Worm (Caenorhabditis elegans): ENCODE data around the gene vap-1.
A peak's percentile ranks its signal among the peaks of the same experiment; 100 is the strongest.

vap-1 gene

DNA sequence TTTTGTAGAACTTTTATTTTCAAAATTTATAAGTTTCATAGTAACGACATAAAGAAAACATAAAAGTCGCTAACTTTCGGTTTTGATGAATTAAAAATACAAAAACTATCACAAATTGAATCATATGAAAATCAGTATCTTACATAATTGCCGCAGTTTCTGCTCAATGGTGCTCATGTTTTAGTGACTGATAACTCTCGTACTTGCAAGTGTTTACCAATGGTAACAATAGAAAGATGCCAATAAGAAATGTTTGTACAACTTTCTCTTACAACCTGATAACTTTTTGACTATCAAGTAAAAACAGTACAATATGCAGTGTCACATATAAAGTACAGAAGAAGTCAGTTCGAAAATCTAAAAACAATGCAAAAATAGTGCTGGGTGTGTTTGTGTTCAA is 10.2 kb downstream of the vap-1 start:
- TF ChIP-seq alr-1 (tag; optimal IDR thresholded peaks at IDR 0.05; ENCODE audit: borderline replicate concordance) (no peak), elt-3 (tag; optimal IDR thresholded peaks at IDR 0.05) (no peak), nhr-90 (tag; optimal IDR thresholded peaks at IDR 0.05; ENCODE audit: poor library complexity) (no peak), zip-4 (GFP tag; optimal IDR thresholded peaks at IDR 0.05) (no peak), hpl-2 (GFP tag; optimal IDR thresholded peaks at IDR 0.05) (no peak)

ce11 chrX:17385102-17385501 is 11.3 kb downstream of the vap-1 start:
- no peak for TF ChIP-seq irx-1 (tag; optimal IDR thresholded peaks at IDR 0.05)
- peak in 1 of 2 experiments; percentile 61 for TF ChIP-seq lsy-2 (tag; optimal IDR thresholded peaks at IDR 0.05)
- TF ChIP-seq nhr-237 (tag; optimal IDR thresholded peaks at IDR 0.05) = no peak
- no peak for TF ChIP-seq hpl-2 (GFP tag; optimal IDR thresholded peaks at IDR 0.05)
- TF ChIP-seq lin-39 (tag; optimal IDR thresholded peaks at IDR 0.05) = peak; percentile 9
- TF ChIP-seq nhr-90 (tag; optimal IDR thresholded peaks at IDR 0.05; ENCODE audit: poor library complexity) = no peak
- TF ChIP-seq C16A3.4 (tag; optimal IDR thresholded peaks at IDR 0.05) = peak; percentile 24
- peak; percentile 56 for TF ChIP-seq lin-14 (GFP tag; optimal IDR thresholded peaks at IDR 0.05)
- peak; percentile 69 for TF ChIP-seq nhr-71 (tag; optimal IDR thresholded peaks at IDR 0.05)
- TF ChIP-seq F16B12.6 (tag; optimal IDR thresholded peaks at IDR 0.05) = no peak
- TF ChIP-seq rnt-1 (tag; optimal IDR thresholded peaks at IDR 0.05) = peak; percentile 76
- TF ChIP-seq lir-3 (tag; optimal IDR thresholded peaks at IDR 0.05; ENCODE audit: poor library complexity) = peak; percentile 27
- peak; percentile 43 for TF ChIP-seq nhr-19 (GFP tag; conservative IDR thresholded peaks at IDR 0.05)
- no peak for TF ChIP-seq ces-1 (GFP tag; optimal IDR thresholded peaks at IDR 0.05)
- no peak for TF ChIP-seq ztf-11 (tag; optimal IDR thresholded peaks at IDR 0.05)
- TF ChIP-seq hlh-4 (tag; optimal IDR thresholded peaks at IDR 0.05) = no peak
- TF ChIP-seq snu-23 (GFP tag; optimal IDR thresholded peaks at IDR 0.05) = peak; percentile 14
- TF ChIP-seq unc-130 (tag; optimal IDR thresholded peaks at IDR 0.05) = peak; percentile 48
- TF ChIP-seq pax-3 (tag; optimal IDR thresholded peaks at IDR 0.05) = no peak
- TF ChIP-seq mdl-1 (tag; optimal IDR thresholded peaks at IDR 0.05) = peak in 1 of 2 experiments; percentile 43
- TF ChIP-seq dsc-1 (tag; optimal IDR thresholded peaks at IDR 0.05) = no peak
- no peak for TF ChIP-seq zag-1 (tag; optimal IDR thresholded peaks at IDR 0.05)
- TF ChIP-seq nhr-20 (tag; optimal IDR thresholded peaks at IDR 0.05) = peak; percentile 13
- no peak for TF ChIP-seq isw-1 (GFP tag; IDR thresholded peaks at IDR 0.05)

DNA sequence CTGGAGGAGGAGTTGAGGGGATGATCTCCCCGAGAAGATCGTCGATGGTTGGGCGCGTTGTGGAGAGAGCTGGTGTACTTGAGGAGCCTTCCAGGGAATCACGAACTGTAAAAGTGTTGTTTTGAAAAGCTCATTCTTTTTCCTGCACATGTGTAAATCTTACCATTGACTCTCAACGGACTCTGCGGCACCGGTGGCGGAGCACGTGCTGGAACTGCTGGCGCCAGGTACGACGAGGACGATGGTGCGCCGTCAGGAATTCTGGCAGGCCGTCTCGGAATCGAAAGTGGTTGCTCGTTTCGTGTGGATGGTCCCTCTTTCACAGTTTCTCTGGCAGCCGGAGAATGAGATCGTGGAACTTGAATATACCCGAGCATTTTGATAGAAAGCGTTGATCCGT is 12.0 kb downstream of the vap-1 start:
- no peak for TF ChIP-seq tbx-2 (tag; optimal IDR thresholded peaks at IDR 0.05)
- no peak for TF ChIP-seq fos-1 (tag; optimal IDR thresholded peaks at IDR 0.05)
- TF ChIP-seq aha-1 (tag; optimal IDR thresholded peaks at IDR 0.05) = no peak
- TF ChIP-seq ceh-82 (tag; optimal IDR thresholded peaks at IDR 0.05) = no peak
- no peak for TF ChIP-seq nhr-237 (tag; optimal IDR thresholded peaks at IDR 0.05)
- TF ChIP-seq unc-30 (tag; optimal IDR thresholded peaks at IDR 0.05) = no peak
- no peak for TF ChIP-seq fkh-4 (tag; optimal IDR thresholded peaks at IDR 0.05; ENCODE audit: borderline replicate concordance)
- TF ChIP-seq isw-1 (GFP tag; IDR thresholded peaks at IDR 0.05) = no peak
- no peak for TF ChIP-seq dpl-1 (GFP tag; optimal IDR thresholded peaks at IDR 0.05)
- TF ChIP-seq ets-5 (GFP tag; IDR thresholded peaks at IDR 0.05) = no peak
- TF ChIP-seq nhr-19 (GFP tag; conservative IDR thresholded peaks at IDR 0.05) = no peak
- TF ChIP-seq sox-4 (tag; optimal IDR thresholded peaks at IDR 0.05) = no peak
- TF ChIP-seq pax-3 (tag; optimal IDR thresholded peaks at IDR 0.05) = no peak
- no peak for TF ChIP-seq lin-13 (GFP tag; optimal IDR thresholded peaks at IDR 0.05)
- no peak for TF ChIP-seq hpl-2 (GFP tag; optimal IDR thresholded peaks at IDR 0.05)
- no peak for TF ChIP-seq hlh-4 (tag; optimal IDR thresholded peaks at IDR 0.05)
- TF ChIP-seq elt-2 (tag; optimal IDR thresholded peaks at IDR 0.05) = no peak
- no peak for TF ChIP-seq ama-1 (optimal IDR thresholded peaks at IDR 0.05)
- TF ChIP-seq aly-2 (tag; optimal IDR thresholded peaks at IDR 0.05) = no peak
- TF ChIP-seq ceh-90 (tag; optimal IDR thresholded peaks at IDR 0.05) = no peak
